Fruit fly (Drosophila melanogaster) whole organism, embryonic: Measurements from ENCODE around the gene Cpr30B.

ENCODE experiments used
- CG10209 ChIP-seq: fragments of 200-800 bp; sonication (Bioruptor generic); optimal IDR thresholded peaks from 3 replicates; lab custom pipeline; 2017; ENCODE audit warnings: missing biosample characterization, mild to moderate bottlenecking, missing genetic modification characterization, missing genetic modification reagents
- CG10959 ChIP-seq: fragments of 200-800 bp; sonication (Bioruptor generic); IDR thresholded peaks from 2 replicates; pipeline ENCODE4 v1.3.6; 2022; ENCODE audit warnings: missing biosample characterization, missing genetic modification characterization
- CG11093 ChIP-seq: fragments of 200-800 bp; sonication (Bioruptor generic); IDR thresholded peaks from 3 replicates; pipeline ENCODE4 v1.3.6; 2022; ENCODE audit warnings: missing biosample characterization, missing genetic modification characterization
- CG11247 ChIP-seq: fragments of 200-800 bp; sonication (Bioruptor generic); IDR thresholded peaks from 2 replicates; pipeline ENCODE4 v1.3.6; 2022; ENCODE audit warnings: missing biosample characterization, missing genetic modification characterization
- CG11696 ChIP-seq: fragments of 200-800 bp; sonication (Bioruptor generic); IDR thresholded peaks from 2 replicates; pipeline ENCODE4 v1.3.6; 2022; ENCODE audit warnings: missing biosample characterization, missing genetic modification characterization
- CG14050 ChIP-seq: fragments of 200-800 bp; sonication (Bioruptor generic); IDR thresholded peaks from 3 replicates; pipeline ENCODE4 v1.3.6; 2022; ENCODE audit warnings: missing biosample characterization, missing genetic modification characterization
- CG1603 ChIP-seq: fragments of 200-800 bp; sonication (Bioruptor generic); optimal IDR thresholded peaks from 2 replicates; lab custom pipeline; 2019; ENCODE audit warnings: missing biosample characterization, mild to moderate bottlenecking, missing genetic modification characterization, moderate library complexity
- CG17328 ChIP-seq: fragments of 200-800 bp; sonication (Bioruptor generic); IDR thresholded peaks from 2 replicates; pipeline ENCODE4 v1.3.6; 2022; ENCODE audit warnings: missing biosample characterization, missing genetic modification characterization
- CG18011 ChIP-seq: fragments of 200-800 bp; sonication (Bioruptor generic); optimal IDR thresholded peaks from 2 replicates; lab custom pipeline; 2017; ENCODE audit warnings: missing biosample characterization, missing genetic modification characterization, mild to moderate bottlenecking, moderate library complexity, missing genotype
- CG2120 ChIP-seq: fragments of 200-800 bp; sonication (Bioruptor generic); optimal IDR thresholded peaks from 3 replicates; lab custom pipeline; 2016; ENCODE audit warnings: missing biosample characterization, missing genetic modification characterization
- CG2678 ChIP-seq: fragments of 200-800 bp; sonication (Bioruptor generic); optimal IDR thresholded peaks from 3 replicates; lab custom pipeline; 2019; ENCODE audit warnings: missing biosample characterization, mild to moderate bottlenecking, missing genetic modification characterization, moderate library complexity
- CG31365 ChIP-seq: fragments of 200-800 bp; sonication (Bioruptor generic); optimal IDR thresholded peaks from 2 replicates; lab custom pipeline; 2018; ENCODE audit warnings: missing biosample characterization, mild to moderate bottlenecking, missing genetic modification characterization
- CG31388 ChIP-seq: fragments of 200-800 bp; sonication (Bioruptor generic); optimal IDR thresholded peaks from 2 replicates; lab custom pipeline; 2016; ENCODE audit warnings: missing biosample characterization, missing genetic modification characterization
- CG34224 ChIP-seq: fragments of 200-800 bp; sonication (Bioruptor generic); IDR thresholded peaks from 3 replicates; pipeline ENCODE4 v1.3.6; 2022; ENCODE audit warnings: missing biosample characterization, missing genetic modification characterization; ENCODE audit not compliant: partially characterized antibody
- CG34422 ChIP-seq: fragments of 200-800 bp; sonication (Bioruptor generic); IDR thresholded peaks from 3 replicates; pipeline ENCODE4 v1.3.6; 2022; ENCODE audit warnings: missing biosample characterization, missing genetic modification characterization
- CG4424 ChIP-seq: fragments of 200-800 bp; sonication (Bioruptor generic); optimal IDR thresholded peaks from 3 replicates; lab custom pipeline; 2016; ENCODE audit warnings: missing biosample characterization, missing genetic modification characterization
- CG6254 ChIP-seq: fragments of 200-800 bp; sonication (Bioruptor generic); optimal IDR thresholded peaks from 3 replicates; lab custom pipeline; 2017; ENCODE audit warnings: mild to moderate bottlenecking, missing biosample characterization, missing genetic modification reagents, missing genetic modification characterization
- D ChIP-seq, 2 experiments: fragments of 200-800 bp in 1 of 2; fragments of >200 bp in 1 of 2; sonication (Bioruptor generic) in 1 of 2; optimal IDR thresholded peaks; 2 replicates in 1 of 2; 3 replicates in 1 of 2; lab custom pipeline; 2017; ENCODE audit warnings: mild to moderate bottlenecking in 1 of 2, missing biosample characterization in 1 of 2, missing genetic modification characterization in 1 of 2, missing genetic modification reagents in 1 of 2
- D19A ChIP-seq: fragments of 200-800 bp; optimal IDR thresholded peaks from 3 replicates; lab custom pipeline; 2019; ENCODE audit warnings: missing biosample characterization, mild to moderate bottlenecking, missing genetic modification characterization, moderate library complexity
- Gsc ChIP-seq: fragments of 200-800 bp; sonication (Bioruptor generic); IDR thresholded peaks from 2 replicates; pipeline ENCODE4 v1.3.6; 2022; ENCODE audit warnings: missing biosample characterization, missing genetic modification characterization
- H15 ChIP-seq: fragments of 200-800 bp; sonication (Bioruptor generic); IDR thresholded peaks from 3 replicates; pipeline ENCODE4 v1.3.6; 2022; ENCODE audit warnings: missing biosample characterization, missing genetic modification characterization
- Hand ChIP-seq: fragments of 200-800 bp; sonication (Bioruptor generic); optimal IDR thresholded peaks from 2 replicates; lab custom pipeline; 2017; ENCODE audit warnings: mild to moderate bottlenecking, missing biosample characterization, missing genetic modification reagents, missing genetic modification characterization
- HmgZ ChIP-seq: fragments of 200-800 bp; sonication (Bioruptor generic); optimal IDR thresholded peaks from 2 replicates; lab custom pipeline; 2018; ENCODE audit warnings: missing biosample characterization, mild to moderate bottlenecking, missing genetic modification characterization
- Hr78 ChIP-seq, 2 experiments: fragments of 200-800 bp in 1 of 2; fragments of >200 bp in 1 of 2; sonication (Bioruptor generic) in 1 of 2; optimal IDR thresholded peaks; 2 replicates each; lab custom pipeline; 2017 to 2019; ENCODE audit warnings: missing biosample characterization in 2 of 2, missing genetic modification characterization in 2 of 2, mild to moderate bottlenecking in 1 of 2, moderate library complexity in 1 of 2
- Jarid2 ChIP-seq: fragments of 200-800 bp; sonication (Bioruptor generic); optimal IDR thresholded peaks from 3 replicates; lab custom pipeline; 2017; ENCODE audit warnings: mild to moderate bottlenecking, missing biosample characterization, missing genetic modification reagents, missing genetic modification characterization
- Neu2 ChIP-seq: fragments of 200-800 bp; sonication (Bioruptor generic); optimal IDR thresholded peaks from 3 replicates; lab custom pipeline; 2016; ENCODE audit warnings: missing biosample characterization, missing genetic modification characterization, borderline replicate concordance
- Oaz ChIP-seq: fragments of 200-800 bp; sonication (Bioruptor generic); IDR thresholded peaks from 2 replicates; pipeline ENCODE4 v1.3.6; 2022; ENCODE audit warnings: missing biosample characterization, missing genetic modification characterization
- Ptx1 ChIP-seq: fragments of 200-800 bp; sonication (Bioruptor generic); IDR thresholded peaks from 2 replicates; pipeline ENCODE4 v1.3.6; 2022; ENCODE audit warnings: missing biosample characterization, missing genetic modification characterization
- al ChIP-seq: fragments of 200-800 bp; sonication (Bioruptor generic); IDR thresholded peaks from 2 replicates; pipeline ENCODE4 v1.3.6; 2022; ENCODE audit warnings: missing biosample characterization, missing genetic modification characterization
- cad ChIP-seq: fragments of >200 bp; optimal IDR thresholded peaks from 2 replicates; lab custom pipeline; 2017; ENCODE audit warnings: missing biosample characterization, missing genetic modification characterization
- chif ChIP-seq, 2 experiments: fragments of 200-800 bp; sonication (Bioruptor generic); optimal IDR thresholded peaks; 3 replicates each; lab custom pipeline; 2016; ENCODE audit warnings: missing biosample characterization in 2 of 2, missing genetic modification characterization in 2 of 2
- dati ChIP-seq: fragments of 200-800 bp; sonication (Bioruptor generic); IDR thresholded peaks from 2 replicates; pipeline ENCODE4 v1.3.6; 2022; ENCODE audit warnings: missing biosample characterization, missing genetic modification characterization
- dimm ChIP-seq: fragments of 200-800 bp; sonication (Bioruptor generic); IDR thresholded peaks from 2 replicates; pipeline ENCODE4 v1.3.6; 2022; ENCODE audit warnings: missing biosample characterization, missing genetic modification characterization
- esg ChIP-seq: fragments of 200-800 bp; sonication (Bioruptor generic); conservative IDR thresholded peaks from 2 replicates; pipeline ENCODE4 v1.3.6; 2022; ENCODE audit warnings: missing biosample characterization, missing genetic modification characterization
- gfzf ChIP-seq: fragments of 200-800 bp; sonication (Bioruptor generic); optimal IDR thresholded peaks from 2 replicates; lab custom pipeline; 2016; ENCODE audit warnings: missing biosample characterization, mild to moderate bottlenecking, missing genetic modification characterization, moderate library complexity
- grn ChIP-seq: fragments of 200-800 bp; sonication (Bioruptor generic); optimal IDR thresholded peaks from 3 replicates; lab custom pipeline; 2017; ENCODE audit warnings: missing biosample characterization, missing genetic modification characterization
- her ChIP-seq: fragments of 200-800 bp; sonication (Bioruptor generic); optimal IDR thresholded peaks from 2 replicates; lab custom pipeline; 2016; ENCODE audit warnings: missing biosample characterization, missing genetic modification characterization
- inv ChIP-seq: fragments of 200-800 bp; sonication (Bioruptor generic); IDR thresholded peaks from 2 replicates; pipeline ENCODE4 v1.3.6; 2022; ENCODE audit warnings: missing biosample characterization, missing genetic modification characterization; ENCODE audit not compliant: partially characterized antibody
- klu ChIP-seq: fragments of 200-800 bp; sonication (Bioruptor generic); IDR thresholded peaks from 2 replicates; pipeline ENCODE4 v1.3.6; 2022; ENCODE audit warnings: missing biosample characterization, missing genetic modification characterization
- lmd ChIP-seq: fragments of 200-800 bp; sonication (Bioruptor generic); IDR thresholded peaks from 2 replicates; pipeline ENCODE4 v1.3.6; 2022; ENCODE audit warnings: missing biosample characterization, missing genetic modification characterization
- pfk ChIP-seq: fragments of 200-800 bp; sonication (Bioruptor generic); optimal IDR thresholded peaks from 2 replicates; lab custom pipeline; 2018; ENCODE audit warnings: missing biosample characterization, mild to moderate bottlenecking, missing genetic modification characterization, moderate library complexity
- pho ChIP-seq: fragments of 200-800 bp; sonication (Bioruptor generic); optimal IDR thresholded peaks from 2 replicates; lab custom pipeline; 2016; ENCODE audit warnings: missing biosample characterization, missing genetic modification characterization
- pita ChIP-seq: fragments of 200-800 bp; sonication (Bioruptor generic); optimal IDR thresholded peaks from 2 replicates; lab custom pipeline; 2017; ENCODE audit warnings: missing biosample characterization, mild to moderate bottlenecking, missing genetic modification characterization
- pnt ChIP-seq: fragments of 200-800 bp; sonication (Bioruptor generic); optimal IDR thresholded peaks from 3 replicates; lab custom pipeline; 2016; ENCODE audit warnings: missing biosample characterization, missing genetic modification characterization
- salm ChIP-seq: fragments of 200-800 bp; sonication (Bioruptor generic); optimal IDR thresholded peaks from 2 replicates; lab custom pipeline; 2018; ENCODE audit warnings: missing biosample characterization, mild to moderate bottlenecking, missing genetic modification characterization
- slou ChIP-seq: fragments of 200-800 bp; sonication (Bioruptor generic); optimal IDR thresholded peaks from 3 replicates; lab custom pipeline; 2016; ENCODE audit warnings: missing biosample characterization, missing genetic modification characterization
- sqz ChIP-seq: fragments of 200-800 bp; sonication (Bioruptor generic); optimal IDR thresholded peaks from 3 replicates; lab custom pipeline; 2018; ENCODE audit warnings: missing biosample characterization, mild to moderate bottlenecking, missing genetic modification characterization
- trem ChIP-seq: fragments of 200-800 bp; optimal IDR thresholded peaks from 3 replicates; lab custom pipeline; 2019; ENCODE audit warnings: missing biosample characterization, mild to moderate bottlenecking, missing genetic modification characterization, moderate library complexity

Cpr30B gene

DNA sequence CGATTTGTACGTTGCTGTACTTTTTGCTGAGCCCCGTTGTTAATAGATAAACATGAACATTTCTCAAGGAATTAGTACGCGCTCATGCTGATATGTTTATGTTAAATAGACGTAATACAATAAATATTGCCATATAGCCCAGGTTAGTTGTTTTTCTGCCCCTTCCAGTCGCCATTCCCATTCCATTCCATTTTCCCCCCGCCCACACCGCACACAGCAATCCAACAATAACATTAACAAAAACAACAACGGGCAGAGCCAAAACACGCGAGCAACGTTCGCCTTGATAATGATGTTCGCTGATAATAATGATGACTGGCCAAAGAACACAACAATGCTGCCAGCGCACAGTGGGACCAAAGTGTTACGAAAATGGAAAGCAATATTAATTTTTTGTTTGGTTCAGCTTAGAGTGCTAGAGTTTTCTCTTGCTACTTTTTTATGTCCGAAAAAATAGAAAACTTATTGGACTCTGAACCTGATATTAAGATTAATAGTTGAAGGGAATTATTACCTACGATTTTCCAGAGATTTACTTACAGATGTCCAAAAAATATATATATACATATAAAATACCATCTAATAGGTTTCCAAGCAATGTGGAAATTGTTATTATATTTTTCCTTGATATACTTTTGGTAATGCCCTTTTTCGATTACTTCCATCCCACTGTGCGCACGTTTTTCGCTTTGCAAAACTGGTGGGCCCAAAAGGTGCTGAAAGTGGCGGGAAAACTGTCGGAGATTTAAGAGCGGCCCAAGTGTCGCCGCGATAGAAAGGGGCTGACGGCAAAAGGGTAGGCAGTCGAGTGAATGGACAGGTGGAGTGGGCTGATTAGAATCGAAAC, 27.1 kb downstream of the Cpr30B start (continued):
- peak; percentile 98 for TF ChIP-seq CG10209 (GFP tag; lab: Kevin White, UChicago)
- TF ChIP-seq CG17328 (GFP tag; lab: Robert Waterston, UW): peak; percentile 88
- peak; percentile 82 for TF ChIP-seq H15
- peak; percentile 86 for TF ChIP-seq CG31388 (GFP tag; lab: Kevin White, UChicago)
- TF ChIP-seq CG14050 (GFP tag; lab: Robert Waterston, UW): peak; percentile 79
- peak; percentile 95 for TF ChIP-seq CG2120 (GFP tag; lab: Kevin White, UChicago)
- TF ChIP-seq CG11247 (GFP tag; lab: Robert Waterston, UW): peak; percentile 82
- TF ChIP-seq slou (GFP tag; lab: Kevin White, UChicago): peak; percentile 92
- peak; percentile 68 for TF ChIP-seq CG10959 (GFP tag; lab: Robert Waterston, UW)
- TF ChIP-seq pho: peak; percentile 81
- TF ChIP-seq CG4424 (GFP tag; lab: Kevin White, UChicago): peak; percentile 97
- TF ChIP-seq cad: no peak
- peak; percentile 85 for TF ChIP-seq esg
- TF ChIP-seq CG11696: no peak; the same call in none of the 2 replicates
- peak; percentile 93 for TF ChIP-seq CG6254 (GFP tag; lab: Kevin White, UChicago)
- TF ChIP-seq CG11093 (GFP tag; lab: Robert Waterston, UW): peak; percentile 77
- TF ChIP-seq pnt (GFP tag; lab: Kevin White, UChicago): peak; percentile 58
- TF ChIP-seq CG34224 (GFP tag; lab: Robert Waterston, UW): 0 out of 3 replicates have a peak, but pooled peaks have one; percentile 26
- peak; percentile 95 for TF ChIP-seq sqz
- TF ChIP-seq pfk (GFP tag; lab: Kevin White, UChicago): no peak
- TF ChIP-seq inv (GFP tag; lab: Robert Waterston, UW): peak; percentile 47
- peak; percentile 93 for TF ChIP-seq lmd (GFP tag; lab: Robert Waterston, UW)
- peak; percentile 94 for TF ChIP-seq D19A (tag; lab: Kevin White, UChicago)
- TF ChIP-seq pita (GFP tag; lab: Kevin White, UChicago): no peak
- TF ChIP-seq CG2678: peak; percentile 99
- TF ChIP-seq CG18011: peak; percentile 79
- peak; percentile 91 for TF ChIP-seq trem (tag; lab: Kevin White, UChicago)
- peak; percentile 62; the same call in 1 of the 2 replicates for TF ChIP-seq dimm (GFP tag; lab: Robert Waterston, UW)
- peak; percentile 96 for TF ChIP-seq Hand
- peak; percentile 66 for TF ChIP-seq Gsc (GFP tag; lab: Robert Waterston, UW)
- TF ChIP-seq D (optimal IDR thresholded peaks at IDR 0.05; lab: Kevin White, UChicago): no peak
- peak; percentile 96 for TF ChIP-seq D (GFP tag; optimal IDR thresholded peaks at IDR 0.05; lab: Kevin White, UChicago)
- TF ChIP-seq HmgZ (tag; lab: Kevin White, UChicago): peak; percentile 91
- TF ChIP-seq CG34422 (GFP tag; lab: Robert Waterston, UW): peak; percentile 91
- peak; percentile 93 for TF ChIP-seq Ptx1 (GFP tag; lab: Robert Waterston, UW)
- TF ChIP-seq Hr78 (GFP tag; optimal IDR thresholded peaks at IDR 0.05; lab: Kevin White, UChicago): peak in 1 of 2 experiments; percentile 87
- peak; percentile 87 for TF ChIP-seq Jarid2 (GFP tag; lab: Kevin White, UChicago)
- peak; percentile 68 for TF ChIP-seq CG31365
- no peak for TF ChIP-seq gfzf (GFP tag; lab: Kevin White, UChicago)
- peak; percentile 64 for TF ChIP-seq grn (GFP tag; lab: Kevin White, UChicago)
- peak; percentile 86 for TF ChIP-seq klu
- TF ChIP-seq Oaz (GFP tag; lab: Robert Waterston, UW): peak; percentile 86
- no peak for TF ChIP-seq Neu2 (GFP tag; lab: Kevin White, UChicago)
- TF ChIP-seq al (GFP tag; lab: Robert Waterston, UW): peak; percentile 91
- peak; percentile 79 to 82 for TF ChIP-seq chif (GFP tag; optimal IDR thresholded peaks at IDR 0.05; lab: Kevin White, UChicago)
- TF ChIP-seq salm (tag; lab: Kevin White, UChicago): peak; percentile 93
- peak; percentile 34 for TF ChIP-seq CG1603
- TF ChIP-seq her: peak; percentile 74
- peak; percentile 67; the same call in 1 of the 2 replicates for TF ChIP-seq dati (GFP tag; lab: Robert Waterston, UW)
